Fruit fly (Drosophila melanogaster): ENCODE data around the gene CG3552.
A peak's percentile ranks its signal among the peaks of the same experiment; 100 is the strongest.

The CG3552 gene

DNA sequence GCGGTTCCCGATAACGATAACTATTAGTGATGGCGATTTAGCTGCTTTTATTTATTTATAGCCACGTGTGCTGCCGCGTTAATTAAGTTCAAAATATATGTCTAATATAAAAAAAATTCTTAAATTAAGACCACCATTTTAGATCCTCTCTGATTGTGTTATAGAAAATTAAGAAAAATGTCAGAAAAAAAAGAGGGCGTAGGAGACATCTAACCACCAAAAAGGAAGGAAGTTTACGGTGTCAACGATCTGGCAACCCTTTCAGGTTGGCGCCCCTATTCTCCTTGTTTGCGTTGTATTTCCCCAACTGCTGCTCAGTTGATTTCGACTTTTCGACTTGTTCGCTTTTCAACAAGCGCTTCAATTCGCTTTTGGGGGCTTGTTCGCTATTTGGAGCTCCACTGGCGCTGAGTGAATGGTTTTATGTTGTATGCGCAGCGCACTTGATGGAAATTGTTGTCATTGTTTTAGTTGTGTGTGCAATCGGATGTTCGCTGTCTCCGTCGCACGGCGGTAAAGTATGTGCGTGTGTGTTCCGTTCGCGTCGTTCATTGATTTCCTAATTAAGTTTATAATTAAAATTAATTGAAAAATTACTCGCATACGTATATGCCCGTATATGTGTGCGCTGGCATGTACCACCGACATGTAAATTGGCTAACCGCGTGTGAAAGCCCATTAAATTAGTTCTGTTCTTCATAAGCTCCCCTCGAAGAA lies 4.8 kb downstream of the CG3552 start, which contains the start of the genes CG3434 and CG44838 (continued):
- no peak for TF ChIP-seq CG6654 (GFP tag; optimal IDR thresholded peaks at IDR 0.05)
- peak; percentile 75 for TF ChIP-seq dm (GFP tag; optimal IDR thresholded peaks at IDR 0.05)
- TF ChIP-seq CG17328 (GFP tag; IDR thresholded peaks at IDR 0.05): peak; percentile 74
- no peak for TF ChIP-seq CG11398 (GFP tag; optimal IDR thresholded peaks at IDR 0.05)
- TF ChIP-seq CG1792 (GFP tag; optimal IDR thresholded peaks at IDR 0.05): peak; percentile 67
- peak; percentile 75 for TF ChIP-seq CHES-1-like (GFP tag; optimal IDR thresholded peaks at IDR 0.05)
- TF ChIP-seq CG7745 (tag; optimal IDR thresholded peaks at IDR 0.05): peak; percentile 97
- no peak for TF ChIP-seq ac (GFP tag; optimal IDR thresholded peaks at IDR 0.05)
- TF ChIP-seq CG1647 (GFP tag; optimal IDR thresholded peaks at IDR 0.05): peak; percentile 67
- TF ChIP-seq pfk (GFP tag; optimal IDR thresholded peaks at IDR 0.05): no peak
- peak; percentile 68 for TF ChIP-seq CG10209 (GFP tag; optimal IDR thresholded peaks at IDR 0.05)
- peak; percentile 41 for TF ChIP-seq CG30431 (GFP tag; optimal IDR thresholded peaks at IDR 0.05)
- TF ChIP-seq danr (GFP tag; IDR thresholded peaks at IDR 0.05): no peak
- TF ChIP-seq sens (GFP tag): peak; percentile 95
- TF ChIP-seq sisA (GFP tag; IDR thresholded peaks at IDR 0.05): peak; percentile 75
- peak; percentile 39 for TF ChIP-seq slou (GFP tag; optimal IDR thresholded peaks at IDR 0.05)
- TF ChIP-seq repo (GFP tag; optimal IDR thresholded peaks at IDR 0.05): no peak
- TF ChIP-seq MESR4 (GFP tag; optimal IDR thresholded peaks at IDR 0.05): no peak
- TF ChIP-seq aop (GFP tag; IDR thresholded peaks at IDR 0.05): no peak
- TF ChIP-seq az2 (GFP tag; optimal IDR thresholded peaks at IDR 0.05): peak; percentile 78
- peak; percentile 35; the same call in 1 of the 2 replicates for TF ChIP-seq Bgb (GFP tag; IDR thresholded peaks at IDR 0.05; ENCODE audit: partially characterized antibody)
- TF ChIP-seq CG14710 (tag; optimal IDR thresholded peaks at IDR 0.05): peak; percentile 91
- no peak for TF ChIP-seq CG1603 (tag; optimal IDR thresholded peaks at IDR 0.05)
- peak; percentile 82 for TF ChIP-seq CG33557 (GFP tag; optimal IDR thresholded peaks at IDR 0.05)
- peak; percentile 35; the same call in 1 of the 2 replicates for TF ChIP-seq ap (GFP tag; IDR thresholded peaks at IDR 0.05)
- TF ChIP-seq CG9817 (tag; optimal IDR thresholded peaks at IDR 0.05): peak; percentile 74
- TF ChIP-seq Sin3A (optimal IDR thresholded peaks at IDR 0.05): peak; percentile 2
- TF ChIP-seq al (GFP tag; IDR thresholded peaks at IDR 0.05): peak; percentile 43
- TF ChIP-seq lilli (GFP tag; optimal IDR thresholded peaks at IDR 0.05): peak; percentile 90
- no peak for TF ChIP-seq Hr39 (optimal IDR thresholded peaks at IDR 0.05)
- peak; percentile 55; the same call in 1 of the 3 replicates for TF ChIP-seq croc (GFP tag; conservative IDR thresholded peaks at IDR 0.05)
- TF ChIP-seq pum (GFP tag; optimal IDR thresholded peaks at IDR 0.05): peak; percentile 73
- TF ChIP-seq CG1024 (GFP tag; IDR thresholded peaks at IDR 0.05): 0 out of 2 replicates have a peak, but pooled peaks have one; percentile 38
- TF ChIP-seq ATbp (GFP tag; optimal IDR thresholded peaks at IDR 0.05): peak; percentile 55
- TF ChIP-seq Camta (GFP tag; optimal IDR thresholded peaks at IDR 0.05): peak; percentile 35
- no peak for TF ChIP-seq gce (GFP tag; IDR thresholded peaks at IDR 0.05)
- peak; percentile 90 for TF ChIP-seq CG12659 (GFP tag; optimal IDR thresholded peaks at IDR 0.05)
- TF ChIP-seq YL-1 (GFP tag; optimal IDR thresholded peaks at IDR 0.05): peak; percentile 58
- peak; percentile 81 for TF ChIP-seq slbo (GFP tag; IDR thresholded peaks at IDR 0.05)
- TF ChIP-seq knrl (GFP tag; IDR thresholded peaks at IDR 0.05; ENCODE audit: partially characterized antibody): 0 out of 3 replicates have a peak, but pooled peaks have one; percentile 18
- peak; percentile 54 for TF ChIP-seq CG15011 (GFP tag; optimal IDR thresholded peaks at IDR 0.05)
- TF ChIP-seq CG17829 (tag; optimal IDR thresholded peaks at IDR 0.05): peak; percentile 83
- TF ChIP-seq Drgx (GFP tag; IDR thresholded peaks at IDR 0.05): peak; percentile 58
- no peak for TF ChIP-seq CG5953 (GFP tag; IDR thresholded peaks at IDR 0.05)
- TF ChIP-seq pan (optimal IDR thresholded peaks at IDR 0.05): no peak
- peak in 1 of 2 experiments; percentile 66 for TF ChIP-seq pan (GFP tag; optimal IDR thresholded peaks at IDR 0.05 in 1 of 2, IDR thresholded peaks at IDR 0.05 in 1 of 2)
- no peak for TF ChIP-seq org-1 (GFP tag; optimal IDR thresholded peaks at IDR 0.05)
- TF ChIP-seq CG18262 (tag; optimal IDR thresholded peaks at IDR 0.05): peak; percentile 80
- peak; percentile 72 for TF ChIP-seq NfI (GFP tag; optimal IDR thresholded peaks at IDR 0.05)
- no peak for TF ChIP-seq CG6791 (GFP tag; IDR thresholded peaks at IDR 0.05; ENCODE audit: partially characterized antibody)
- TF ChIP-seq CG13296 (GFP tag; optimal IDR thresholded peaks at IDR 0.05): peak; percentile 80

Data from whole organism, embryonic.